Worm (Caenorhabditis elegans): ENCODE results near the gene F52H2.1.
A peak's percentile ranks its signal among the peaks of the same experiment; 100 is the strongest.

F52H2.1 gene

ce11 chrX:2580524-2580981 is 7.7 kb downstream of the F52H2.1 start, which contains the start of gene H01M10.1:
H01M10.1 (minus strand) TSS chrX:2580574.
- no peak for TF ChIP-seq lim-7 (GFP tag; IDR thresholded peaks at IDR 0.05)
- no peak for TF ChIP-seq snpc-4 (tag; optimal IDR thresholded peaks at IDR 0.05)
- TF ChIP-seq fos-1 (tag; optimal IDR thresholded peaks at IDR 0.05): no peak
- peak; percentile 73 for TF ChIP-seq nhr-77 (tag; optimal IDR thresholded peaks at IDR 0.05)
- TF ChIP-seq T20F7.1 (GFP tag; optimal IDR thresholded peaks at IDR 0.05): no peak
- TF ChIP-seq lir-3 (tag; optimal IDR thresholded peaks at IDR 0.05): no peak
- peak; percentile 29 for TF ChIP-seq mep-1 (tag; optimal IDR thresholded peaks at IDR 0.05)
- peak; percentile 34 for TF ChIP-seq nhr-102 (tag; optimal IDR thresholded peaks at IDR 0.05)
- peak in 1 of 2 experiments; percentile 4 for TF ChIP-seq mdl-1 (tag; optimal IDR thresholded peaks at IDR 0.05)
- TF ChIP-seq ztf-7 (tag; optimal IDR thresholded peaks at IDR 0.05): no peak
- peak; percentile 40 for TF ChIP-seq mes-2 (tag; optimal IDR thresholded peaks at IDR 0.05; ENCODE audit: poor library complexity, severe bottlenecking)
- TF ChIP-seq pqm-1 (tag; optimal IDR thresholded peaks at IDR 0.05): peak; percentile 75
- TF ChIP-seq arid-1 (GFP tag; conservative IDR thresholded peaks at IDR 0.05): no peak
- TF ChIP-seq nhr-10 (tag; optimal IDR thresholded peaks at IDR 0.05): no peak
- no peak for TF ChIP-seq daf-16 (GFP tag; optimal IDR thresholded peaks at IDR 0.05)
- peak; percentile 96 for TF ChIP-seq daf-16 (tag; optimal IDR thresholded peaks at IDR 0.05)
- TF ChIP-seq zfp-2 (tag; optimal IDR thresholded peaks at IDR 0.05): no peak
- TF ChIP-seq sdz-12 (GFP tag; optimal IDR thresholded peaks at IDR 0.05): no peak
- TF ChIP-seq nhr-28 (tag; optimal IDR thresholded peaks at IDR 0.05): peak; percentile 82
- peak; percentile 78 for TF ChIP-seq hlh-11 (tag; optimal IDR thresholded peaks at IDR 0.05)
- peak; percentile 61 for TF ChIP-seq dmd-6 (GFP tag; IDR thresholded peaks at IDR 0.05)
- peak; percentile 77 for TF ChIP-seq dve-1 (tag; optimal IDR thresholded peaks at IDR 0.05; ENCODE audit: insufficient read depth)
- peak; percentile 83 for TF ChIP-seq php-3 (GFP tag; IDR thresholded peaks at IDR 0.05)
- TF ChIP-seq set-16 (GFP tag; IDR thresholded peaks at IDR 0.05): no peak
- TF ChIP-seq hlh-30 (tag; optimal IDR thresholded peaks at IDR 0.05; ENCODE audit: insufficient read depth): peak; percentile 52
- peak; percentile 14 for TF ChIP-seq mxl-3 (GFP tag; optimal IDR thresholded peaks at IDR 0.05)
- TF ChIP-seq zip-11 (GFP tag; IDR thresholded peaks at IDR 0.05): no peak
- no peak for TF ChIP-seq ZK337.2 (GFP tag; IDR thresholded peaks at IDR 0.05)

- no peak for TF ChIP-seq nhr-237 (tag; optimal IDR thresholded peaks at IDR 0.05)
- TF ChIP-seq lin-39 (tag; optimal IDR thresholded peaks at IDR 0.05): no peak
- TF ChIP-seq lin-15B (tag; optimal IDR thresholded peaks at IDR 0.05): no peak
- TF ChIP-seq T20F7.1 (GFP tag; optimal IDR thresholded peaks at IDR 0.05): no peak
- TF ChIP-seq nhr-11 (tag; optimal IDR thresholded peaks at IDR 0.05): peak; percentile 6
- TF ChIP-seq hmg-1.1 (GFP tag; IDR thresholded peaks at IDR 0.05): 0 out of 2 replicates have a peak, but pooled peaks have one; percentile 29
- TF ChIP-seq aha-1 (tag): peak; percentile 90
- peak; percentile 9 for TF ChIP-seq nhr-28 (tag; optimal IDR thresholded peaks at IDR 0.05)
- no peak for TF ChIP-seq snpc-4 (tag; optimal IDR thresholded peaks at IDR 0.05)
- TF ChIP-seq lin-29 (GFP tag; IDR thresholded peaks at IDR 0.05): no peak
- peak in 1 of 2 experiments; percentile 92 for TF ChIP-seq unc-62 (GFP tag; optimal IDR thresholded peaks at IDR 0.05 in 1 of 2)
- TF ChIP-seq unc-62 (tag; optimal IDR thresholded peaks at IDR 0.05): no peak
- no peak for TF ChIP-seq lin-1 (GFP tag; IDR thresholded peaks at IDR 0.05)
- TF ChIP-seq daf-12 (tag; optimal IDR thresholded peaks at IDR 0.05): no peak
- TF ChIP-seq lir-3 (tag; optimal IDR thresholded peaks at IDR 0.05): no peak
- TF ChIP-seq F26F4.8 (GFP tag; conservative IDR thresholded peaks at IDR 0.05): no peak
- no peak for TF ChIP-seq mxl-2 (GFP tag; conservative IDR thresholded peaks at IDR 0.05)
- no peak for TF ChIP-seq unc-39 (tag; optimal IDR thresholded peaks at IDR 0.05)
- no peak for TF ChIP-seq mdt-29 (GFP tag; IDR thresholded peaks at IDR 0.05)
- no peak for TF ChIP-seq dve-1 (tag; optimal IDR thresholded peaks at IDR 0.05; ENCODE audit: insufficient read depth)
- TF ChIP-seq Y5F2A.4 (GFP tag; optimal IDR thresholded peaks at IDR 0.05): no peak
- TF ChIP-seq hlh-30 (tag; optimal IDR thresholded peaks at IDR 0.05; ENCODE audit: insufficient read depth): peak; percentile 79
Observed at ce11 chrX:2581828-2582589, 9.1 kb downstream of the F52H2.1 start.
